Fruit fly (Drosophila melanogaster): ENCODE data around the gene Patj.

dm6 chr3L:1844600-1844999 lies 46.0 kb downstream of the Patj start:
- no peak for TF ChIP-seq psq (optimal IDR thresholded peaks at IDR 0.05)
- TF ChIP-seq pan (optimal IDR thresholded peaks at IDR 0.05): no peak
- TF ChIP-seq usp (GFP tag; optimal IDR thresholded peaks at IDR 0.05): no peak
- TF ChIP-seq CG8478 (optimal IDR thresholded peaks at IDR 0.05): no peak
- no peak for TF ChIP-seq EcR (GFP tag; optimal IDR thresholded peaks at IDR 0.05)
- TF ChIP-seq Dll (optimal IDR thresholded peaks at IDR 0.05): no peak
